Worm (Caenorhabditis elegans) whole organism, L1 larva: ENCODE measurements around the gene M03F8.6.

Experiments
- ces-1 ChIP-seq: fragments of 150-350 bp; optimal IDR thresholded peaks from 2 replicates; lab custom pipeline; 2014; ENCODE audit warnings: missing biosample characterization, missing genetic modification reagents, missing genetic modification characterization
- dpl-1 ChIP-seq, 3 experiments: fragments of 150-350 bp in 2 of 3; sonication (generic microtip) in 1 of 3; optimal IDR thresholded peaks; 2 replicates each; lab custom pipeline; 2014 to 2017; ENCODE audit warnings: missing biosample characterization in 3 of 3, missing genetic modification characterization in 3 of 3, missing genetic modification reagents in 3 of 3
- egl-27 ChIP-seq, 2 experiments: fragments of 150-350 bp in 1 of 2; sonication (generic microtip); optimal IDR thresholded peaks; 3 replicates each; lab custom pipeline; 2017 to 2018; ENCODE audit warnings: missing biosample characterization in 2 of 2, missing genetic modification characterization in 2 of 2, missing genetic modification reagents in 2 of 2
- lin-13 ChIP-seq: fragments of 150-350 bp; optimal IDR thresholded peaks from 2 replicates; lab custom pipeline; 2014; ENCODE audit warnings: missing biosample characterization, missing genetic modification reagents, missing genetic modification characterization
- mdl-1 ChIP-seq, 2 experiments: fragments of 150-350 bp; optimal IDR thresholded peaks; 2 replicates each; lab custom pipeline; 2014 to 2017; ENCODE audit warnings: missing biosample characterization in 2 of 2, missing genetic modification characterization in 2 of 2, inconsistent platforms in 1 of 2
- mep-1 ChIP-seq: fragments of 150-350 bp; optimal IDR thresholded peaks from 2 replicates; lab custom pipeline; 2014; ENCODE audit warnings: missing biosample characterization, missing genetic modification characterization
- nhr-90 ChIP-seq: sonication (generic microtip); optimal IDR thresholded peaks from 2 replicates; lab custom pipeline; 2016; ENCODE audit warnings: mild to moderate bottlenecking, missing genetic modification characterization, missing compliant biosample characterization; ENCODE audit not compliant: poor library complexity
- snpc-4 ChIP-seq: fragments of 150-350 bp; optimal IDR thresholded peaks from 2 replicates; lab custom pipeline; 2014; ENCODE audit warnings: missing biosample characterization, missing genetic modification characterization
- sox-4 ChIP-seq: sonication (generic microtip); optimal IDR thresholded peaks from 2 replicates; lab custom pipeline; 2016; ENCODE audit warnings: missing genetic modification characterization, missing compliant biosample characterization

ce11 chrV:5930588-5930987, 24.1 kb downstream of the M03F8.6 start, which contains the start of gene galt-1:
- TF ChIP-seq mdl-1 (tag; optimal IDR thresholded peaks at IDR 0.05; lab: Kevin White, UChicago) (no peak), lin-13 (GFP tag; lab: Kevin White, UChicago) (no peak), mep-1 (tag; lab: Kevin White, UChicago) (no peak), egl-27 (tag; optimal IDR thresholded peaks at IDR 0.05; lab: Kevin White, UChicago) (no peak), snpc-4 (tag; lab: Kevin White, UChicago) (no peak), sox-4 (tag; lab: Kevin White, UChicago) (no peak), ces-1 (GFP tag; lab: Kevin White, UChicago) (no peak), nhr-90 (tag; lab: Kevin White, UChicago) (no peak), dpl-1 (GFP tag; optimal IDR thresholded peaks at IDR 0.05; lab: Kevin White, UChicago) (no peak)
